Fruit fly (Drosophila melanogaster): ENCODE data around the gene Nfs1.

The Nfs1 gene

dm6 chr2L:12026458-12027431 is 27.3 kb downstream of the Nfs1 start (continued):
- TF ChIP-seq CG33213 (GFP tag; optimal IDR thresholded peaks at IDR 0.05) (no peak), gce (GFP tag; IDR thresholded peaks at IDR 0.05) (0 out of 3 replicates have a peak, but pooled peaks have one; percentile 10), Dll (GFP tag; IDR thresholded peaks at IDR 0.05; ENCODE audit: partially characterized antibody) (no peak), CG3847 (GFP tag; IDR thresholded peaks at IDR 0.05) (no peak; the same call in 1 of the 2 replicates), CG9876 (GFP tag; optimal IDR thresholded peaks at IDR 0.05) (no peak), CG14965 (GFP tag; optimal IDR thresholded peaks at IDR 0.05; ENCODE audit: borderline replicate concordance) (no peak), onecut (GFP tag; IDR thresholded peaks at IDR 0.05) (peak; percentile 23; the same call in 1 of the 2 replicates), pnt (GFP tag; optimal IDR thresholded peaks at IDR 0.05) (peak; percentile 15), Aef1 (GFP tag; IDR thresholded peaks at IDR 0.05) (peak; percentile 61), Fer2 (tag; optimal IDR thresholded peaks at IDR 0.05) (no peak), GATAe (GFP tag; conservative IDR thresholded peaks at IDR 0.05) (no peak), bab2 (GFP tag; optimal IDR thresholded peaks at IDR 0.05) (peak; percentile 27), CG6813 (GFP tag; optimal IDR thresholded peaks at IDR 0.05) (peak; percentile 28), CG43689 (GFP tag; IDR thresholded peaks at IDR 0.05) (0 out of 2 replicates have a peak, but pooled peaks have one; percentile 25), Lhr (GFP tag; optimal IDR thresholded peaks at IDR 0.05) (peak; percentile 8), wdn (GFP tag; IDR thresholded peaks at IDR 0.05) (no peak), kay (GFP tag; optimal IDR thresholded peaks at IDR 0.05) (no peak), CG18262 (tag; optimal IDR thresholded peaks at IDR 0.05) (peak; percentile 79), CG1233 (GFP tag; optimal IDR thresholded peaks at IDR 0.05) (peak; percentile 54), CG1024 (GFP tag; IDR thresholded peaks at IDR 0.05) (no peak; the same call in 1 of the 2 replicates), CG10543 (GFP tag; optimal IDR thresholded peaks at IDR 0.05) (peak; percentile 3), CG11560 (tag; IDR thresholded peaks at IDR 0.05) (no peak), CG9797 (GFP tag; optimal IDR thresholded peaks at IDR 0.05) (no peak), z (GFP tag; IDR thresholded peaks at IDR 0.05) (no peak), hbn (GFP tag; IDR thresholded peaks at IDR 0.05; ENCODE audit: partially characterized antibody) (no peak), h (optimal IDR thresholded peaks at IDR 0.05) (no peak), Xrp1 (GFP tag; IDR thresholded peaks at IDR 0.05) (no peak; the same call in none of the 2 replicates), her (GFP tag; optimal IDR thresholded peaks at IDR 0.05) (no peak), Sry-β (GFP tag; optimal IDR thresholded peaks at IDR 0.05) (peak; percentile 8), CG15073 (GFP tag; optimal IDR thresholded peaks at IDR 0.05) (peak; percentile 28), tx (GFP tag; optimal IDR thresholded peaks at IDR 0.05) (peak; percentile 11), wek (GFP tag; optimal IDR thresholded peaks at IDR 0.05) (peak; percentile 18), chinmo (GFP tag; IDR thresholded peaks at IDR 0.05; ENCODE audit: partially characterized antibody) (0 out of 4 replicates have a peak, but pooled peaks have one; percentile 64), Trl (optimal IDR thresholded peaks at IDR 0.05) (no peak), Trl (GFP tag; optimal IDR thresholded peaks at IDR 0.05) (no peak), Atf-2 (GFP tag; optimal IDR thresholded peaks at IDR 0.05) (no peak), ranshi (GFP tag; IDR thresholded peaks at IDR 0.05) (peak; percentile 46; the same call in 1 of the 2 replicates), peb (GFP tag; IDR thresholded peaks at IDR 0.05) (no peak), CG14050 (GFP tag; IDR thresholded peaks at IDR 0.05) (peak; percentile 9; the same call in 1 of the 3 replicates), CG4360 (GFP tag; IDR thresholded peaks at IDR 0.05) (peak; percentile 62), caup (GFP tag; optimal IDR thresholded peaks at IDR 0.05; ENCODE audit: severe bottlenecking) (no peak), CG13894 (tag; optimal IDR thresholded peaks at IDR 0.05) (peak; percentile 1), slbo (GFP tag; IDR thresholded peaks at IDR 0.05) (peak; percentile 63), usp (GFP tag; optimal IDR thresholded peaks at IDR 0.05) (no peak), CG2199 (GFP tag; IDR thresholded peaks at IDR 0.05) (0 out of 3 replicates have a peak, but pooled peaks have one; percentile 69), Myb (GFP tag; optimal IDR thresholded peaks at IDR 0.05) (peak; percentile 23), dati (GFP tag; IDR thresholded peaks at IDR 0.05) (peak; percentile 13; the same call in 1 of the 2 replicates), CG15696 (tag; optimal IDR thresholded peaks at IDR 0.05) (no peak), sima (GFP tag; optimal IDR thresholded peaks at IDR 0.05) (no peak)

All from whole organism, embryonic.